Fruit fly (Drosophila melanogaster): Measurements from ENCODE around the gene CG5421.

DNA sequence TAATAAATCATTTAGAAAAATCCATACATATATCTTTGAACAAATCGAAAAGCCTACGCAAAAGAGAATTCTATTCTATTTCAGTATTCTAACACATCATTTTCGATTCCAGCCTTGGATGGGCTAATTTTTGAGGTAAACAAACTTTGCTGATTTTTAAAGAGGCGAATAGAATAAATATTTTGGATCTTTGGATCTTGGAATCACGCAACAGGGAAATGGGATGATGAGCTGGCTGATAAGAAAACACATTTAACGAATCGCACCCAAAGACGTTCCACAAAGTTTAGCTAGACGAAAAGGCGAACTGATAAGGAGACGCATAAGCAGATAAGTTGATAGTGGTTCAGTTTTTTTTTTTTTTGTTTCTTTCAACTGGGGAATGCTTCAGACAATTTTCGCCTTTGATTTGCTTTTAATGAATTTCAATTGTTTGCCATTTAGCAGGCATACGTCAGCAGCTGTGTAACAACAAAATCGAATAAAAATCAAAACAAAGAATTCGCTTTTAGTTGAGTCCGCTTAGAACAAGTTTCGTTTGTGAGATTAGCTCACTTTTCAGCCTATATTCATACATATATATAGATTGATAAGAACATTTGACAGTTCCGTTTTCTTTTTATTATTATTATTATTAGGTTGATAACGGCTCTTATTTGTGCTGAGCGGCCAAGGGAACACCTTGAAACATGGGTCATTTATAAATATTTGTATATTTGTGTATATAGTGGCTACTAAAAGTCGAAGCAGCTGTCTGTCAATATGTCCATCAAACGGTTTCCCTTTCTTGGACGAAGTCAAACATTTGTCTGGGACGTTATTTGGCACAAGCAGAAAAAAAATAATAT, 17.5 kb upstream of the CG5421 start:
- TF ChIP-seq dysf (GFP tag; IDR thresholded peaks at IDR 0.05) (no peak), nerfin-2 (GFP tag; IDR thresholded peaks at IDR 0.05; ENCODE audit: partially characterized antibody) (no peak), chm (GFP tag; IDR thresholded peaks at IDR 0.05) (no peak), Scr (GFP tag; IDR thresholded peaks at IDR 0.05; ENCODE audit: partially characterized antibody) (no peak), pan (optimal IDR thresholded peaks at IDR 0.05) (no peak), pan (GFP tag; optimal IDR thresholded peaks at IDR 0.05 in 1 of 2, IDR thresholded peaks at IDR 0.05 in 1 of 2) (no peak), psq (GFP tag; optimal IDR thresholded peaks at IDR 0.05) (no peak), Asciz (GFP tag; optimal IDR thresholded peaks at IDR 0.05) (peak; percentile 51), toy (GFP tag; IDR thresholded peaks at IDR 0.05) (no peak), Elba2 (GFP tag; optimal IDR thresholded peaks at IDR 0.05) (no peak)

Data from whole organism, embryonic.